Fruit fly (Drosophila melanogaster): Measurements from ENCODE around the gene JIL-1.

The JIL-1 gene

dm6 chr3L:11119901-11120418, 27.0 kb upstream of the JIL-1 start:
- TF ChIP-seq ovo (GFP tag; optimal IDR thresholded peaks at IDR 0.05) (peak; percentile 47), cic (GFP tag; optimal IDR thresholded peaks at IDR 0.05) (no peak)

DNA sequence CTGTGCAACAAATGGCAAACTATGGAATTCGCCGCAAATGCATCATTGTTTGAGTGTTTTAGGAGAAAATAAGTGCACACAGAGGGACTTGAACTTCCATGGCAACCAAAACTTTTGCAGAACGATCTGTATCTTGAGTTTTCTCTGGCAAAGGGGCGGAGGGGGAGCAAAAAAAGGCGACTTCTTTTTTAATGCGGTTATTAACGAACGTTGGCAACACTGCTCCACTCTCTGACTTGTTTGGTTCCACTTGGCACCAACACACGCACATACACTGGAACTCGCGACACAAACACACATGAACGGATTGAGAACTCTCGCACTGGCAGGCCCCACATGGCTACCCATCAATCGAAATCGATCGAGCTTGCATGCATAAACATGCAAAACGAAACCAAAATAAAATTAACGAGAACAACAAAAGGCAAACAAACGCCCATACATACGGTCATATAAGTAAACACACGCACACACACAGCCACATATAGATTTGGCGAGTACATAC, 26.5 kb upstream of the JIL-1 start:
- TF ChIP-seq CG7101 (tag; optimal IDR thresholded peaks at IDR 0.05) (no peak), CG14711 (tag; optimal IDR thresholded peaks at IDR 0.05) (peak; percentile 77), Crg-1 (GFP tag; optimal IDR thresholded peaks at IDR 0.05) (peak; percentile 56), tj (GFP tag; optimal IDR thresholded peaks at IDR 0.05) (no peak), pad (GFP tag; optimal IDR thresholded peaks at IDR 0.05) (peak; percentile 10), CG12768 (GFP tag; optimal IDR thresholded peaks at IDR 0.05) (peak; percentile 15), CG11617 (GFP tag; optimal IDR thresholded peaks at IDR 0.05) (no peak), CG7045 (GFP tag; optimal IDR thresholded peaks at IDR 0.05) (peak; percentile 1), Mnt (GFP tag; optimal IDR thresholded peaks at IDR 0.05) (peak; percentile 7), CG1620 (GFP tag; optimal IDR thresholded peaks at IDR 0.05) (peak; percentile 20), CG5204 (GFP tag; optimal IDR thresholded peaks at IDR 0.05) (no peak)

DNA sequence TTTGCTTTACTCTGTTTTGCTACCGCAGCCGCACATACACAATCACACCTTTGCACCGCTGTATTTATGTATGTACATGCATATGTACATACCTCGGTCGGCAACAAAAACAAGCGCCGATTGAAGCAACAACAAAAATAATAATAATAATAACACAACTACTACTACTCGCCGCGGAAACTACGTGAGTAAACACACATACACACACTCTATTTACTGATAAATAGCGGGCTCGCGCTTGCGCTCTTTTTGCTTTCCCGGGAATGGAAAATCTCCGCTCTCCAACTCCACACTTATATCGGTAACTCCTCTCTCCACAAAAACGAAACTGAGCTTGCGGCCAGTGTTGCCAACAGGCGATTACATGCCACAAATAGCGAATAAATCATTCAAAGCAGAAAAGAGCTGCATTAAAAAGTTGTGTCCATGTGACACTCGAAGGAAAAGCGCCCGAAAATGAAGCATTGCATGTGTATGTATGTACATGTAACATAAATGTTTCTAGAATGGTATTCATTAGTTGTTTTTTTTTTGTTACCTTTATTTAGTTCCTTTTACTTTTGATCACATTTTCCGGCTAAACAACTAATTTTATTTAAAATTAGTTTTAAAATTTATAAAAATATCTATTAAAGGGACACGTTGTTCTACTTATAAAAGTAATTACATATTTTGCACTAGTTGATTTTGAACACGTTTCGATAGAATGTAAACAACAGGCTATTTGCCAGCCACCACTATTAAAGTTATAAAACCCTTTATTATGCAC, 25.8 kb upstream of the JIL-1 start:
- peak; percentile 60 for TF ChIP-seq CG14711 (tag; optimal IDR thresholded peaks at IDR 0.05)
- TF ChIP-seq toe (GFP tag; optimal IDR thresholded peaks at IDR 0.05): no peak
- TF ChIP-seq pad (GFP tag; optimal IDR thresholded peaks at IDR 0.05): peak; percentile 78
- peak; percentile 97 for TF ChIP-seq kay (GFP tag; ENCODE audit: borderline replicate concordance)
- TF ChIP-seq cic (GFP tag; optimal IDR thresholded peaks at IDR 0.05): peak; percentile 98
- TF ChIP-seq ovo (GFP tag; optimal IDR thresholded peaks at IDR 0.05): peak; percentile 80
- peak; percentile 66 for TF ChIP-seq Crg-1 (GFP tag; optimal IDR thresholded peaks at IDR 0.05)
- no peak for TF ChIP-seq CG1620 (GFP tag; optimal IDR thresholded peaks at IDR 0.05)
- TF ChIP-seq Hr96 (GFP tag; optimal IDR thresholded peaks at IDR 0.05): peak; percentile 34
- no peak for TF ChIP-seq CG5204 (GFP tag; optimal IDR thresholded peaks at IDR 0.05)
- peak; percentile 48 for TF ChIP-seq CG7045 (GFP tag; optimal IDR thresholded peaks at IDR 0.05)
- TF ChIP-seq Clk (GFP tag; optimal IDR thresholded peaks at IDR 0.05): peak; percentile 54
- TF ChIP-seq CG7101 (tag; optimal IDR thresholded peaks at IDR 0.05): peak; percentile 70
- no peak for TF ChIP-seq cnc (optimal IDR thresholded peaks at IDR 0.05)
- TF ChIP-seq Mnt (GFP tag; optimal IDR thresholded peaks at IDR 0.05): peak; percentile 85
- TF ChIP-seq bab1 (GFP tag; optimal IDR thresholded peaks at IDR 0.05): no peak
- no peak for TF ChIP-seq CG11617 (GFP tag; optimal IDR thresholded peaks at IDR 0.05)
- peak; percentile 19 for TF ChIP-seq CG33017 (tag; optimal IDR thresholded peaks at IDR 0.05)
- TF ChIP-seq CG12768 (GFP tag; optimal IDR thresholded peaks at IDR 0.05): peak; percentile 68
- TF ChIP-seq tj (GFP tag; optimal IDR thresholded peaks at IDR 0.05): peak; percentile 40

DNA sequence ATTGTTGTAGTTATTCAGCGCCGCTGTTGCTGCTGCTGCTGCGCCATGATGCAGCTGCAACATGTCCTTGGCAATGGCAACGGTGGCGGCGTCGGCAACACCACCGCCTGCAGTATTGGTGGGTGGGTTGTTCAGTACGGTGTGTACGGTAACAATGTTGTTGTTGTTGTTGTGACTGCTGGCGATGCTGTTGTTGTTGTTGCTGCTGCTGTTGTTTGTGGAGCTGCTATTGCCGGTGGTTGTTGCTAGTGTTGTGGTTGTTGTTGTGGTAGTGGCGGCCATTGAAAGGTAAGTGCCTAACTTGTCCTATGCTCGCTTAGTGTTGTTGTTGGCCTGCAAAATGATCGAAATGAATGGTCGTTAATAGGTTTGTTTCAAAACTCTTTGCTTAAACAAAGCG, 24.7 kb upstream of the JIL-1 start:
- TF ChIP-seq ovo (GFP tag; optimal IDR thresholded peaks at IDR 0.05) (no peak), Mnt (GFP tag; optimal IDR thresholded peaks at IDR 0.05) (no peak), CG7045 (GFP tag; optimal IDR thresholded peaks at IDR 0.05) (no peak), cnc (optimal IDR thresholded peaks at IDR 0.05) (no peak), Hr96 (GFP tag; optimal IDR thresholded peaks at IDR 0.05) (no peak), tj (GFP tag; optimal IDR thresholded peaks at IDR 0.05) (no peak), toe (GFP tag; optimal IDR thresholded peaks at IDR 0.05) (no peak), pad (GFP tag; optimal IDR thresholded peaks at IDR 0.05) (no peak), CG7101 (tag; optimal IDR thresholded peaks at IDR 0.05) (no peak), CG14711 (tag; optimal IDR thresholded peaks at IDR 0.05) (no peak), Crg-1 (GFP tag; optimal IDR thresholded peaks at IDR 0.05) (no peak), cic (GFP tag; optimal IDR thresholded peaks at IDR 0.05) (no peak), kay (GFP tag; ENCODE audit: borderline replicate concordance) (no peak), Clk (GFP tag; optimal IDR thresholded peaks at IDR 0.05) (no peak)

- peak; percentile 35 for TF ChIP-seq CG1620 (GFP tag; optimal IDR thresholded peaks at IDR 0.05)
- TF ChIP-seq CG7045 (GFP tag; optimal IDR thresholded peaks at IDR 0.05): no peak
- TF ChIP-seq Crg-1 (GFP tag; optimal IDR thresholded peaks at IDR 0.05): no peak
- peak; percentile 62 for TF ChIP-seq ovo (GFP tag; optimal IDR thresholded peaks at IDR 0.05)
- no peak for TF ChIP-seq Clk (GFP tag; optimal IDR thresholded peaks at IDR 0.05)
- TF ChIP-seq CG33017 (tag; optimal IDR thresholded peaks at IDR 0.05): no peak
- TF ChIP-seq pad (GFP tag; optimal IDR thresholded peaks at IDR 0.05): no peak
- TF ChIP-seq CG11617 (GFP tag; optimal IDR thresholded peaks at IDR 0.05): peak; percentile 58
- TF ChIP-seq CG5204 (GFP tag; optimal IDR thresholded peaks at IDR 0.05): no peak
- peak; percentile 47 for TF ChIP-seq CG7101 (tag; optimal IDR thresholded peaks at IDR 0.05)
- TF ChIP-seq cnc (optimal IDR thresholded peaks at IDR 0.05): peak in 1 of 2 experiments; percentile 89
- TF ChIP-seq kay (GFP tag; ENCODE audit: borderline replicate concordance): peak; percentile 38
- no peak for TF ChIP-seq Hr96 (GFP tag; optimal IDR thresholded peaks at IDR 0.05)
- TF ChIP-seq CG14711 (tag; optimal IDR thresholded peaks at IDR 0.05): no peak
- TF ChIP-seq tj (GFP tag; optimal IDR thresholded peaks at IDR 0.05): peak; percentile 37
- peak; percentile 48 for TF ChIP-seq bab1 (GFP tag; optimal IDR thresholded peaks at IDR 0.05)
- peak; percentile 28 for TF ChIP-seq cic (GFP tag; optimal IDR thresholded peaks at IDR 0.05)
- TF ChIP-seq Mnt (GFP tag; optimal IDR thresholded peaks at IDR 0.05): peak; percentile 32
- peak; percentile 92 for TF ChIP-seq CG12768 (GFP tag; optimal IDR thresholded peaks at IDR 0.05)
- no peak for TF ChIP-seq toe (GFP tag; optimal IDR thresholded peaks at IDR 0.05)
Measured at dm6 chr3L:11113198-11114197, 20.5 kb upstream of the JIL-1 start, which contains the start of gene Sod1. Sod1 (minus strand) TSS chr3L:11113740.

Measured in whole organism, adult.